Fruit fly (Drosophila melanogaster): Measurements from ENCODE around the gene CG4213.

CG4213 gene

DNA sequence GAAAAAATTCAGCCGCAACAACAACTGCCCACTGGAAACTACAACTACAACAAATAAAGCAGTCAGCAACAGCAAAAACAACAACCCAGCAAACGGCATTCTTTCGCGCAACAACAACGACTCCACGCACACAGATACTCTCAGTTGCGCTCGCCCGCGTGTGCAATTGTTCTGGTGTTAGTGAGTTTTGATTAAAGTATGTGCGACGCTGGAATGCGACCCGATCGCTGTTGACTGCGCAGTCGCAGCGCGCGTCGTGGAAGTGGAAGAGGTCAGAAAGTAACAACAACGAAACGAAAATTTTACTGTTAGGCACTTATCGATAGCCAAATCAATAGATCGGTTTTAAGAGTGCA lies 29.6 kb upstream of the CG4213 start (continued):
- TF ChIP-seq D (optimal IDR thresholded peaks at IDR 0.05) (peak; percentile 4), D (GFP tag; optimal IDR thresholded peaks at IDR 0.05) (no peak), ci (GFP tag; IDR thresholded peaks at IDR 0.05) (no peak), Eip74EF (GFP tag; optimal IDR thresholded peaks at IDR 0.05) (no peak), Adf1 (GFP tag; IDR thresholded peaks at IDR 0.05) (peak; percentile 89), Meics (GFP tag; optimal IDR thresholded peaks at IDR 0.05) (no peak), Stat92E (GFP tag; optimal IDR thresholded peaks at IDR 0.05) (no peak), sd (tag; optimal IDR thresholded peaks at IDR 0.05) (peak; percentile 100), CG2129 (GFP tag; IDR thresholded peaks at IDR 0.05; ENCODE audit: partially characterized antibody) (no peak), kni (GFP tag; optimal IDR thresholded peaks at IDR 0.05) (peak; percentile 29), Nf-YC (tag; optimal IDR thresholded peaks at IDR 0.05) (no peak), Hr78 (GFP tag; optimal IDR thresholded peaks at IDR 0.05) (peak in 1 of 2 experiments; percentile 98), nom (GFP tag; optimal IDR thresholded peaks at IDR 0.05) (no peak), bowl (GFP tag; IDR thresholded peaks at IDR 0.05) (no peak), Deaf1 (tag; optimal IDR thresholded peaks at IDR 0.05) (no peak), CG15479 (GFP tag; optimal IDR thresholded peaks at IDR 0.05) (peak; percentile 72), Sry-δ (GFP tag; optimal IDR thresholded peaks at IDR 0.05) (no peak), CG34422 (GFP tag; IDR thresholded peaks at IDR 0.05) (no peak), chm (GFP tag; IDR thresholded peaks at IDR 0.05) (0 out of 2 replicates have a peak, but pooled peaks have one; percentile 42), oc (tag; optimal IDR thresholded peaks at IDR 0.05) (no peak), tup (GFP tag; optimal IDR thresholded peaks at IDR 0.05) (no peak), nau (GFP tag; optimal IDR thresholded peaks at IDR 0.05) (no peak), CG18764 (GFP tag; optimal IDR thresholded peaks at IDR 0.05) (no peak), CG10431 (GFP tag; optimal IDR thresholded peaks at IDR 0.05) (no peak), CG32767 (GFP tag; IDR thresholded peaks at IDR 0.05) (no peak), Opbp (GFP tag; IDR thresholded peaks at IDR 0.05; ENCODE audit: partially characterized antibody) (no peak), CrebB (tag; optimal IDR thresholded peaks at IDR 0.05) (no peak), az2 (GFP tag; optimal IDR thresholded peaks at IDR 0.05) (no peak)

DNA sequence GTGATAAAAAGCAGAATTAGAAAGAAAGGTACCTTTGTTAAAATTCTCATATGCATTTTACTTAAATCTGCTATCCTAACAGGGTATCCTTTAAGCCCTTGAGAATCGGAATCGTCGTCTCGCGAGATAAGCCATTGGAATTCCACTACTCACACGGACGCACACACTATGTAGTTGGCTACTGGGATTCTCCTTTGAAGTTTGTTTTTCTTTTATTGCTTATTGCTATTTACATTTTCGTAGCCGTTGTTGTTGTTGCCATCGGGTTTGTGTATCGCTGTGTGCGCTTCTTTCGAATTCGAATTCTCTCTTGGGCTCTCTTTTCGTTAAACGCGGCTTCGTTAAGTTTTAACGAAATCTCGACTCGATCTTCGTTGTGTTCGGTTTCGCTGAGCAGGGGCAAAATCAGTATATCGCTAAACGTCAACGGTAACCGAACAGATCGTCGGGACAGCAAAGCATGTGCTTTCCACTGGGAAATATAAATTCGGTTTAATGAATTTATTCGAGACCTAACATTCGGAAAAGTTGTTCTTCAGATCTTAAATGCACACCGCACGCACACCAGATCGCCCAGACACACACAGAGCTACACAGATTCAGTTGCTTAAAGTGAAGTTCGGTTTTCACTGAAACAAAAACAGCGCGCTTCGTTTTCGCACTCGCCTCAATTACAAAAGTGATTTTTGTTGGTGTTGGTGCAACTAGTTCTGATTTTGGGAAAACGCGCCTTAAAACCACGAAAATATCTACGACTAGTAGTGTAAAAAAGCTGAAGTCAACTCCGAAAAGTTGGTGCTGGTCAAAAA lies 29.0 kb upstream of the CG4213 start, which contains the start of gene ex:
ex (plus strand) TSS at position 408 of the 809 bp plus-strand sequence.
- TF ChIP-seq CG30403 (GFP tag; optimal IDR thresholded peaks at IDR 0.05), result no peak
- peak; percentile 14 for TF ChIP-seq CG13624 (GFP tag; optimal IDR thresholded peaks at IDR 0.05)
- TF ChIP-seq CG9215 (GFP tag; IDR thresholded peaks at IDR 0.05), result no peak
- no peak for TF ChIP-seq fd96Cb (tag; optimal IDR thresholded peaks at IDR 0.05)
- TF ChIP-seq caup (GFP tag; optimal IDR thresholded peaks at IDR 0.05; ENCODE audit: severe bottlenecking), result peak; percentile 75
- no peak for TF ChIP-seq GATAe (GFP tag; conservative IDR thresholded peaks at IDR 0.05)
- TF ChIP-seq bbx (GFP tag; IDR thresholded peaks at IDR 0.05; ENCODE audit: partially characterized antibody), result peak; percentile 44; the same call in 1 of the 2 replicates
- TF ChIP-seq dmrt11E (tag; optimal IDR thresholded peaks at IDR 0.05), result peak; percentile 41
- peak; percentile 52 for TF ChIP-seq CG17385 (GFP tag; optimal IDR thresholded peaks at IDR 0.05)
- no peak for TF ChIP-seq Dll (GFP tag; IDR thresholded peaks at IDR 0.05; ENCODE audit: partially characterized antibody)
- TF ChIP-seq inv (GFP tag; IDR thresholded peaks at IDR 0.05; ENCODE audit: partially characterized antibody), result no peak
- TF ChIP-seq eyg (GFP tag; optimal IDR thresholded peaks at IDR 0.05), result peak; percentile 53
- TF ChIP-seq Myb (GFP tag; optimal IDR thresholded peaks at IDR 0.05), result peak; percentile 28
- TF ChIP-seq E2f1 (GFP tag; IDR thresholded peaks at IDR 0.05), result peak; percentile 19; the same call in 1 of the 2 replicates
- TF ChIP-seq CG11695 (GFP tag; IDR thresholded peaks at IDR 0.05), result peak; percentile 59; the same call in 1 of the 3 replicates
- no peak for TF ChIP-seq HLH54F (GFP tag; optimal IDR thresholded peaks at IDR 0.05)
- no peak for TF ChIP-seq Poxn (GFP tag; IDR thresholded peaks at IDR 0.05)
- peak; percentile 40; the same call in 1 of the 2 replicates for TF ChIP-seq CG31441 (GFP tag; IDR thresholded peaks at IDR 0.05)
- no peak for TF ChIP-seq wdn (GFP tag; IDR thresholded peaks at IDR 0.05)
- TF ChIP-seq Lhr (GFP tag; optimal IDR thresholded peaks at IDR 0.05), result peak; percentile 27
- peak; percentile 4 for TF ChIP-seq TFAM (GFP tag; optimal IDR thresholded peaks at IDR 0.05)

Measured in whole organism, embryonic.